Fruit fly (Drosophila melanogaster): ENCODE measurements around the gene Stip1.

The Stip1 gene

DNA sequence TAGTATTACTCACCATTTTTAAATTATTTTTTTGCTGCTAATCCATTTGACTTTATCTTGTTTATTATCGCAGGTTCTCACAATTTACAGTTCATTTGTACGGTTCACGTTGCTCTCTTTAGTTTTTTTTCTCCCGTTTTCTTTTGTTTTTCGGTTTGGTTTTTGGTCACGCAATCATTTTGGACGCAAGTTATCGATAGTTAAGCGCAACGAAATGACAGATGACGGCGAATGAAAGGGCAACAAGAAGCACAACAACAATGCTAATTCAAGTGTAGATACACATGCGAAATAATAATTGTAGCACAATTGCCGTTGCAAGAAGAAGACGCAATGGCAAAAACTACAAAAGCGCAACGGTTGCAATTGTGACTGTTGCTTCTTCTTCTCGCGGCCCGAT lies 46.3 kb upstream of the Stip1 start:
- TF ChIP-seq Dref (GFP tag; IDR thresholded peaks at IDR 0.05) (peak; percentile 37), tx (GFP tag; optimal IDR thresholded peaks at IDR 0.05) (no peak), knrl (GFP tag; IDR thresholded peaks at IDR 0.05; ENCODE audit: partially characterized antibody) (0 out of 3 replicates have a peak, but pooled peaks have one; percentile 6), CG13775 (GFP tag; optimal IDR thresholded peaks at IDR 0.05) (no peak), chinmo (GFP tag; IDR thresholded peaks at IDR 0.05; ENCODE audit: partially characterized antibody) (no peak), CG18764 (GFP tag; optimal IDR thresholded peaks at IDR 0.05) (no peak), BEAF-32 (GFP tag; optimal IDR thresholded peaks at IDR 0.05) (peak; percentile 50), CG9437 (GFP tag; optimal IDR thresholded peaks at IDR 0.05) (peak; percentile 28), D (optimal IDR thresholded peaks at IDR 0.05) (no peak), D (GFP tag; optimal IDR thresholded peaks at IDR 0.05) (no peak), Pdp1 (GFP tag; optimal IDR thresholded peaks at IDR 0.05) (peak in 1 of 2 experiments; percentile 85), bbx (GFP tag; IDR thresholded peaks at IDR 0.05; ENCODE audit: partially characterized antibody) (no peak), CG12104 (GFP tag; optimal IDR thresholded peaks at IDR 0.05) (no peak), CG2120 (GFP tag; optimal IDR thresholded peaks at IDR 0.05) (no peak), CG12236 (GFP tag; optimal IDR thresholded peaks at IDR 0.05) (no peak), eve (GFP tag; optimal IDR thresholded peaks at IDR 0.05) (peak in 1 of 2 experiments; percentile 21), CG12659 (GFP tag; optimal IDR thresholded peaks at IDR 0.05) (peak; percentile 8), CG3995 (GFP tag; optimal IDR thresholded peaks at IDR 0.05) (peak; percentile 92), CG15269 (tag; optimal IDR thresholded peaks at IDR 0.05) (no peak), CG34224 (GFP tag; IDR thresholded peaks at IDR 0.05; ENCODE audit: partially characterized antibody) (no peak), CG15514 (GFP tag; optimal IDR thresholded peaks at IDR 0.05) (no peak), Sry-δ (GFP tag; optimal IDR thresholded peaks at IDR 0.05) (peak; percentile 10)

DNA sequence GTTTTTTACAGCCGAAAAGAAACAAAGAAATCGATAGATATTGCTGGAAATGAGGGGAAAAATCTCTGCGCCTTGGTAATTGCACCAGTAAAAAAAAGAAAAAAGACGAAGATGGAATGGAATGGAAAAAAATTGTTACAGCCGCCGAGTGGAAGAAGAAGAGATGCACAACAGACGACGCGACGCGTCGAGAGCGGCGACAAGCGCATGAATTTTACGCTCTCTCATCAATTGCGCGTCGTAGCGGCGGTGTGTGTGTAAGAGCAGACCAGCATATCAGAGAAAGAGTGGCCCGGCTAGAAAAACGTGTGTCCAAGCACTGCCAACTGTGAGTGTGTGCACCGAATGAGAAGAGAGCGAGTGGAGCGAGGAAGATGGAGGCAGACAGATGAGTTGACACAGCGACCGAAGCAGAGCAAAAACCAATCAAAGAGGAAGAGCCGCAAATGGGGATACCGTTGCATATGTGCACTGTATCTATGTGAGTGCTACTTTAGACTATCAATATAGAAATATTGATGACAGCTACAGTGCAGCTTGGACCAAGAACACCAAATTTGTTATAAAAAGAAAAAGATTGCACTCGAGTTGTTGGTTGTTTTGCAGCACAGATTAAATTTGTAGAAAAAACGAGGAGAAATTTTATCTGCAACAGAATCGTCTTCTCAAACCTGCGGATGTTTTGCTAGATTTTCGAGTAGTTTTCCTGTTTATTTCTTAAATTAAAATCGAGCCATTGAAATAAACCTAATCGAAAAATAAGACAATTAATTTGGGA lies 45.7 kb upstream of the Stip1 start:
- TF ChIP-seq ac (GFP tag; optimal IDR thresholded peaks at IDR 0.05), result no peak
- TF ChIP-seq Dp (GFP tag; optimal IDR thresholded peaks at IDR 0.05), result no peak
- TF ChIP-seq CG12104 (GFP tag; optimal IDR thresholded peaks at IDR 0.05), result no peak
- TF ChIP-seq seq (GFP tag; IDR thresholded peaks at IDR 0.05), result peak; percentile 6
- no peak for TF ChIP-seq hb (GFP tag; IDR thresholded peaks at IDR 0.05; ENCODE audit: partially characterized antibody)
- TF ChIP-seq pan (optimal IDR thresholded peaks at IDR 0.05), result no peak
- peak in 1 of 2 experiments; percentile 43 for TF ChIP-seq pan (GFP tag; optimal IDR thresholded peaks at IDR 0.05 in 1 of 2, IDR thresholded peaks at IDR 0.05 in 1 of 2)
- no peak for TF ChIP-seq da (GFP tag; optimal IDR thresholded peaks at IDR 0.05)
- TF ChIP-seq Stat92E (GFP tag; optimal IDR thresholded peaks at IDR 0.05), result peak in 1 of 3 experiments; percentile 15
- TF ChIP-seq CG15479 (GFP tag; optimal IDR thresholded peaks at IDR 0.05), result peak; percentile 87
- TF ChIP-seq CG9437 (GFP tag; optimal IDR thresholded peaks at IDR 0.05), result no peak
- TF ChIP-seq gce (GFP tag; IDR thresholded peaks at IDR 0.05), result 0 out of 3 replicates have a peak, but pooled peaks have one; percentile 17
- no peak for TF ChIP-seq CG11093 (GFP tag; IDR thresholded peaks at IDR 0.05)
- no peak for TF ChIP-seq sr (GFP tag; IDR thresholded peaks at IDR 0.05)
- TF ChIP-seq Ada2b (GFP tag; IDR thresholded peaks at IDR 0.05), result no peak
- no peak for TF ChIP-seq CG5180 (GFP tag; optimal IDR thresholded peaks at IDR 0.05)
- TF ChIP-seq Xrp1 (GFP tag; IDR thresholded peaks at IDR 0.05), result peak; percentile 32; the same call in 1 of the 2 replicates
- TF ChIP-seq nom (GFP tag; optimal IDR thresholded peaks at IDR 0.05), result peak; percentile 84
- TF ChIP-seq salm (tag; optimal IDR thresholded peaks at IDR 0.05), result no peak
- no peak for TF ChIP-seq Camta (GFP tag; optimal IDR thresholded peaks at IDR 0.05)
- TF ChIP-seq kni (GFP tag; optimal IDR thresholded peaks at IDR 0.05), result peak; percentile 94
- TF ChIP-seq CG7556 (GFP tag; optimal IDR thresholded peaks at IDR 0.05), result peak; percentile 22
- no peak for TF ChIP-seq CG1647 (GFP tag; optimal IDR thresholded peaks at IDR 0.05)
- no peak for TF ChIP-seq CG8765 (GFP tag; IDR thresholded peaks at IDR 0.05)
- TF ChIP-seq unpg (GFP tag; optimal IDR thresholded peaks at IDR 0.05), result peak; percentile 5
- TF ChIP-seq Hr39 (optimal IDR thresholded peaks at IDR 0.05), result no peak
- TF ChIP-seq CG12155 (GFP tag; optimal IDR thresholded peaks at IDR 0.05), result peak; percentile 31
- no peak for TF ChIP-seq h (optimal IDR thresholded peaks at IDR 0.05)
- no peak for TF ChIP-seq H15 (GFP tag; IDR thresholded peaks at IDR 0.05)
